Fruit fly (Drosophila melanogaster): ENCODE data around the gene CG33764.

dm6 chr3L:4269920-4270319, 2.6 kb upstream of the CG33764 start:
- TF ChIP-seq rn (GFP tag; IDR thresholded peaks at IDR 0.05) (no peak), CG12605 (GFP tag; IDR thresholded peaks at IDR 0.05) (peak; percentile 78), CG8301 (tag; optimal IDR thresholded peaks at IDR 0.05) (peak; percentile 88)
